Worm (Caenorhabditis elegans): ENCODE measurements around the gene lron-12.

Gene lron-12

DNA sequence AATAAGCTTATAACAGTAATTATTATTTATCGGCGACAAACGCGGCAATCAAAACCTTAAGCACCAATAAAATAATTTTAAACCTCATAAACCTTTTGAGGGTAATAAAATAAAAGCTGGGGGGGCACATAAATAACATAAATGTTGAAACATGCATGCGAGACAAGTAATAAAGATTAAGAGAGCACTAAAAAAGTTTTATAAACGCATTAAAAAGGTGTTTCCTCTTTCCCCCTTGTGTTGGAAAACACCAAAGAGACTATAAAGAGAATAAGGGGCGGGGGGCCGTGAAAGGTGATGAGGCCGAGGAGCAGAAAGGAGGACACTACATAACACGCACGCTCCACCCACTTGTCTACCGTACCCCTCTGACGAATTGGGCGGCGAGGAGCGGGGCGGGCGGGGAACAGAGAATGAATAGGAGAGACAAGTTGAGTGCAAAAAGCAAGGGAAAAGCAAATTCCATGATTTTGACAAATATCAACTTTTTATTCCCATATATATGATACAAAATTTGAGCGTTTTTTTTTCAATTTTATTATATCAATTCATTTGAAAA, 33.5 kb downstream of the lron-12 start:
- TF ChIP-seq flt-1 (GFP tag; IDR thresholded peaks at IDR 0.05): no peak
- no peak for TF ChIP-seq tbx-37 (GFP tag; conservative IDR thresholded peaks at IDR 0.05)
- no peak for TF ChIP-seq hnd-1 (tag; optimal IDR thresholded peaks at IDR 0.05)
- no peak for TF ChIP-seq ets-7 (tag; optimal IDR thresholded peaks at IDR 0.05)
- no peak for TF ChIP-seq tra-4 (tag; optimal IDR thresholded peaks at IDR 0.05)
- no peak for TF ChIP-seq hmbx-1 (tag; optimal IDR thresholded peaks at IDR 0.05)
- no peak for TF ChIP-seq aly-1 (tag; optimal IDR thresholded peaks at IDR 0.05)
- no peak for TF ChIP-seq ceh-13 (GFP tag; optimal IDR thresholded peaks at IDR 0.05)
- TF ChIP-seq pes-1 (GFP tag; IDR thresholded peaks at IDR 0.05): no peak
- TF ChIP-seq hmg-4 (GFP tag; optimal IDR thresholded peaks at IDR 0.05): no peak
- no peak for TF ChIP-seq ama-1 (optimal IDR thresholded peaks at IDR 0.05)
- TF ChIP-seq ceh-36 (tag; optimal IDR thresholded peaks at IDR 0.05): no peak
- TF ChIP-seq tbx-11 (GFP tag; IDR thresholded peaks at IDR 0.05): no peak
- TF ChIP-seq F13C5.2 (tag; optimal IDR thresholded peaks at IDR 0.05): no peak
- TF ChIP-seq B0310.2 (tag; optimal IDR thresholded peaks at IDR 0.05): no peak
- TF ChIP-seq sea-1 (GFP tag; conservative IDR thresholded peaks at IDR 0.05): no peak
- TF ChIP-seq scrt-1 (GFP tag; IDR thresholded peaks at IDR 0.05): no peak

DNA sequence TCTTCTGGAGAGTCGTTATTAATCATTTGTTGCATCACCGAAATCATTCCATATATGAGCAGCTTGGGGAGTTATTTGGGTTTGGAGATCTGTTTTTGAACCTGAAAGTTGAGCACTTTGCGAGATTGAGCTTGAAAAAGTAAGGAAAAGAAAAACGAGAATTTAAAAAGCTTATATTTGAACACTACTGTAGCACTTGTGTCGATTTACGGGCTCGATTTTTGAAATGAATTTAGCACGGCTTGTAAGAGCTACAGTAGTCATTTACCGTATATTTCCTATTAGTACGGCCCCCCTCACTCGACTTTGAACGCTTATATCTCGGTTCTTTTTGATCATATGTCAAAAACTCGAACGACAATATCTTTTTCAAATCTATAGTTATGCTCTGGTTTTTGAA, 34.1 kb downstream of the lron-12 start, which contains the start of gene nob-1:
Gene nob-1 (minus strand): TSS at position 101 of the 400 bp plus-strand sequence.
- TF ChIP-seq ama-1 (optimal IDR thresholded peaks at IDR 0.05) (no peak), B0310.2 (tag; optimal IDR thresholded peaks at IDR 0.05) (no peak), flt-1 (GFP tag; IDR thresholded peaks at IDR 0.05) (no peak), hmg-4 (GFP tag; optimal IDR thresholded peaks at IDR 0.05) (no peak), aly-1 (tag; optimal IDR thresholded peaks at IDR 0.05) (no peak), hmbx-1 (tag; optimal IDR thresholded peaks at IDR 0.05) (no peak), tbx-37 (GFP tag; conservative IDR thresholded peaks at IDR 0.05) (no peak), tbx-11 (GFP tag; IDR thresholded peaks at IDR 0.05) (no peak), sea-1 (GFP tag; conservative IDR thresholded peaks at IDR 0.05) (no peak), pes-1 (GFP tag; IDR thresholded peaks at IDR 0.05) (no peak), scrt-1 (GFP tag; IDR thresholded peaks at IDR 0.05) (no peak)

DNA sequence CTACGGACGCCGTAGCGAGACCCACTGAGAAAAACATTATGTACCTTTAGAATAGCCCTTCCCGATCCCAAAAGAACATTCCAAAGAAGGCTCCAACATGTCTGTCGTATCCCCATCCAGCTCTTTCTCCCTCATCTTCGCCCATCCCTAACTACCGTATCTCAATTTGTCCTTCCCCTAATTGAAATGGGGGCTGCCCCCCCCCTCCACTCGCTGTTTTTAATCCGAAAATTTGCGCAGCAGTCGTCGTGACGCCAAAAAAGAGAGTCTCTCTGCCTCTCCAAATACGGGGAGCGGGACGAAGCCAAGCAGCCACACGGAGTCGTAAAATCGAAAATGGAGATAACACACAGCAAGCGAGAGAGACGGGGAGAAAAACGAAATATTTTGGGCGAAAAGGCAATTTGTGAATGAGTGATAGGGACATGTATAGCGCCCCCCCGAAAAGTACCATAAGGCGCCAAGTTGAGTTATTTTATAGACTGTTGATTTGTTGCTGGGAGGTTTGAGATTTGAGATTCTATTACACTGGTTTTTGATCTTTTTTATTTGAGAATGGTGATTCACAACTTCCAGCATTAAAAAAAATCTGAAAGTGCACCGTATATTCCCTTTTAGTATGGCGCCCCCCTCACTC, 36.2 kb downstream of the lron-12 start:
- no peak for TF ChIP-seq B0310.2 (tag; optimal IDR thresholded peaks at IDR 0.05)
- peak; percentile 26 for TF ChIP-seq ceh-36 (tag; optimal IDR thresholded peaks at IDR 0.05)
- no peak for TF ChIP-seq tra-4 (tag; optimal IDR thresholded peaks at IDR 0.05)

DNA sequence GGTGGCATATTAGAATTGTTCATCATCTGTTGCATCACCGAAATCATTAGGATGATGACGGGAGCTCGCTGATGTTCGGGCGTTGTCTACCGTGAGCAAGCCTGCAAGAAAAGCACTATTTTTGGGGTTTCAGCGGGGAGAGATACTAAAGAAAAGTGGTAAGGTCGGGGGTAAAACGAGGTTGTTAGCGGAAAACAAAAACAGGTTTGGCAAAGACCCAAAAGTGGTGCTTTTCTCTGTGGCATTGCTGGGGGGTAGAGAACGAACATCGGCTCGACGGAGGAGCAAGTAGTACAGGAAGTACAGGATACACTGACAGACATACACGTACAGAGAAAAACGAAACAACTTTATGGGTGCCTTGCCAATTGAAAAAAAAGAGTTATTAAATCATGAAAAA, 40.8 kb downstream of the lron-12 start, which contains the start of gene php-3:
Gene php-3 (minus strand): TSS at position 101 of the 400 bp plus-strand sequence.
- TF ChIP-seq ceh-13 (GFP tag; optimal IDR thresholded peaks at IDR 0.05) (no peak), ceh-36 (tag; optimal IDR thresholded peaks at IDR 0.05) (no peak), ama-1 (optimal IDR thresholded peaks at IDR 0.05) (no peak), B0310.2 (tag; optimal IDR thresholded peaks at IDR 0.05) (no peak), ets-7 (tag; optimal IDR thresholded peaks at IDR 0.05) (no peak), hmbx-1 (tag; optimal IDR thresholded peaks at IDR 0.05) (no peak), hmg-4 (GFP tag; optimal IDR thresholded peaks at IDR 0.05) (no peak), tbx-11 (GFP tag; IDR thresholded peaks at IDR 0.05) (no peak), sea-1 (GFP tag; conservative IDR thresholded peaks at IDR 0.05) (no peak), scrt-1 (GFP tag; IDR thresholded peaks at IDR 0.05) (no peak), F13C5.2 (tag; optimal IDR thresholded peaks at IDR 0.05) (no peak), hnd-1 (tag; optimal IDR thresholded peaks at IDR 0.05) (no peak)

DNA sequence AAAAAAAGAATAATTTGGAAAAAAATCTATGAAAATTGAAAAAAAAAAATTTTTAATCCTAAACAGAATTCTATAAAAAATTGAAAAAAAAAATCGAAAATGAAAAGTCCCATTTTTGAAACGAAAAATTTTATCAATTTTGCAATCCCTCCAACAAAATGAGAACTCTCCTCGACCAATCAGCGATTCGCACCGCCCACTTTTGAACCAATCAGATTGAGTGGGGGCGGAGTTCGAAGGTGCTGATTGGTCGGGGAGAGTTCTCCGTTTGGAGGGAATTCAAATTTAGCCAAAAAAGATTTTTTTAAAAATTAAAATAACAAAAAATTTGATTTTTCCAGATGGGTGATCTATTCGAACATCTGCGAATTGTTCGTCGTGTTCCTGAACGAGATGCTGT, 50.5 kb downstream of the lron-12 start:
- no peak for TF ChIP-seq ama-1 (optimal IDR thresholded peaks at IDR 0.05)
- TF ChIP-seq B0310.2 (tag; optimal IDR thresholded peaks at IDR 0.05): no peak
- TF ChIP-seq aly-1 (tag; optimal IDR thresholded peaks at IDR 0.05): no peak

Measured in whole organism, early embryonic.